Worm (Caenorhabditis elegans) whole organism, early embryonic: ENCODE measurements around the gene hpo-15.

Source experiments
- F13C5.2 ChIP-seq: sonication (generic microtip); optimal IDR thresholded peaks from 2 replicates; lab custom pipeline; 2017; ENCODE audit warnings: mild to moderate bottlenecking, missing genetic modification characterization, inconsistent platforms, missing compliant biosample characterization
- aly-1 ChIP-seq: sonication (generic microtip); optimal IDR thresholded peaks from 2 replicates; lab custom pipeline; 2016; ENCODE audit warnings: missing genetic modification characterization, missing compliant biosample characterization
- ama-1 ChIP-seq: fragments of 150-350 bp; optimal IDR thresholded peaks from 2 replicates; lab custom pipeline; 2014
- ceh-36 ChIP-seq: sonication (generic microtip); optimal IDR thresholded peaks from 2 replicates; lab custom pipeline; 2016; ENCODE audit warnings: missing genetic modification characterization, inconsistent platforms, missing compliant biosample characterization
- ets-7 ChIP-seq: sonication (generic microtip); optimal IDR thresholded peaks from 2 replicates; lab custom pipeline; 2016; ENCODE audit warnings: missing genotype, missing genetic modification characterization, missing compliant biosample characterization
- flt-1 ChIP-seq: fragments of 200-800 bp; sonication (Bioruptor generic); IDR thresholded peaks from 2 replicates; pipeline ENCODE4 v1.3.6; 2022; ENCODE audit warnings: missing genetic modification characterization, missing compliant biosample characterization
- hmg-4 ChIP-seq: fragments of 200-800 bp; sonication (Bioruptor generic); optimal IDR thresholded peaks from 2 replicates; lab custom pipeline; 2018; ENCODE audit warnings: mild to moderate bottlenecking, missing genetic modification characterization, missing compliant biosample characterization
- pes-1 ChIP-seq: fragments of 200-800 bp; sonication (Bioruptor generic); IDR thresholded peaks from 2 replicates; pipeline ENCODE4 v1.3.6; 2022; ENCODE audit warnings: missing genetic modification reagents, missing genetic modification characterization, missing compliant biosample characterization
- sea-1 ChIP-seq: fragments of 200-800 bp; sonication (Bioruptor generic); conservative IDR thresholded peaks from 2 replicates; pipeline ENCODE4 v1.3.6; 2022; ENCODE audit warnings: missing genetic modification characterization, missing compliant biosample characterization
- tbx-11 ChIP-seq: fragments of 200-800 bp; sonication (Bioruptor generic); IDR thresholded peaks from 2 replicates; pipeline ENCODE4 v1.3.6; 2022; ENCODE audit warnings: missing genetic modification characterization, missing compliant biosample characterization

- peak; percentile 49; the same call in 1 of the 2 replicates for TF ChIP-seq flt-1 (GFP tag; lab: Robert Waterston, UW)
- peak; percentile 78 for TF ChIP-seq F13C5.2 (tag; lab: Kevin White, UChicago)
- no peak for TF ChIP-seq ama-1
- peak; percentile 67 for TF ChIP-seq hmg-4 (GFP tag; lab: Kevin White, UChicago)
- peak; percentile 47; the same call in 1 of the 2 replicates for TF ChIP-seq tbx-11 (GFP tag; lab: Robert Waterston, UW)
- TF ChIP-seq pes-1 (GFP tag; lab: Robert Waterston, UW): peak; percentile 67
- TF ChIP-seq ceh-36: peak; percentile 15
- TF ChIP-seq ets-7 (tag; lab: Kevin White, UChicago): no peak
- TF ChIP-seq sea-1 (GFP tag; lab: Robert Waterston, UW): 0 out of 2 replicates have a peak, but pooled peaks have one; percentile 9
- no peak for TF ChIP-seq aly-1 (tag; lab: Kevin White, UChicago)
These were observed 8.7 kb downstream of the hpo-15 start, which contains the start of the genes dnj-19 and nhr-47 for ce11 chrV:5504807-5505442.
